Fruit fly (Drosophila melanogaster): ENCODE data around the gene CG46394.

Gene CG46394

DNA sequence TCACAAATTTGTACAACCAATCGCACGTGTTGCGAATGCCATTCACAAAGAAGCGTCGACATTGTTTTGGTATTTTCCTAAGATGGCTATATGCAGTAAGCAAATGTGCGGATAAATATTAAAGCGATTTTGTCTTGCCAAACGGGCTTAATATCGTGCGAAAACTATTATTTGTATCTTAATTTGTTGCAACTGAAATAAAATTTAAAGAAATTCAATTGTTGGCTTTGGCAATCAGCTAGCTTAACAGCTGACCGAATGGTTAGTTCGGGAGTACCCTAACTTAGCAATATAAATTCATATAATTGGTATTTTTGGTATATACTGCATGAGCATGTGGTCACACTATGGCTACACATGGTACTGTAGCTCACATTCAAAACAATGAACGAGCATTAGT lies 48.2 kb downstream of the CG46394 start, which contains the start of the genes RIOK1 and Polr3H (continued):
- peak; percentile 96 for TF ChIP-seq phol (tag; optimal IDR thresholded peaks at IDR 0.05)
- TF ChIP-seq CG16863 (GFP tag; optimal IDR thresholded peaks at IDR 0.05) = peak; percentile 61
- TF ChIP-seq Bdp1 (GFP tag; optimal IDR thresholded peaks at IDR 0.05) = peak; percentile 49
- peak; percentile 55 for TF ChIP-seq bcd (GFP tag; optimal IDR thresholded peaks at IDR 0.05)
- peak; percentile 57; the same call in 1 of the 3 replicates for TF ChIP-seq CG2889 (GFP tag; IDR thresholded peaks at IDR 0.05)
- TF ChIP-seq Bteb2 (GFP tag; optimal IDR thresholded peaks at IDR 0.05) = peak; percentile 73
- TF ChIP-seq CG7372 (GFP tag; IDR thresholded peaks at IDR 0.05) = peak; percentile 54; the same call in 1 of the 2 replicates
- peak; percentile 73 for TF ChIP-seq Sin3A (optimal IDR thresholded peaks at IDR 0.05)
- no peak for TF ChIP-seq Dfd (GFP tag; optimal IDR thresholded peaks at IDR 0.05)
- TF ChIP-seq sens (GFP tag) = peak; percentile 97
- peak; percentile 85 for TF ChIP-seq lilli (GFP tag; optimal IDR thresholded peaks at IDR 0.05)
- peak; percentile 24; the same call in 1 of the 2 replicates for TF ChIP-seq CG4404 (GFP tag; IDR thresholded peaks at IDR 0.05)
- TF ChIP-seq CG10267 (tag; optimal IDR thresholded peaks at IDR 0.05) = peak; percentile 69
- peak; percentile 68 for TF ChIP-seq CG14014 (GFP tag; IDR thresholded peaks at IDR 0.05)
- no peak for TF ChIP-seq Nf-YB (GFP tag; optimal IDR thresholded peaks at IDR 0.05)
- TF ChIP-seq Adf1 (GFP tag; IDR thresholded peaks at IDR 0.05) = peak; percentile 41; the same call in 1 of the 2 replicates
- TF ChIP-seq nmo (GFP tag; optimal IDR thresholded peaks at IDR 0.05) = peak; percentile 78
- peak; percentile 37 for TF ChIP-seq Myb (GFP tag; optimal IDR thresholded peaks at IDR 0.05)
- TF ChIP-seq CG15269 (tag; optimal IDR thresholded peaks at IDR 0.05) = no peak
- no peak for TF ChIP-seq Lpt (GFP tag; optimal IDR thresholded peaks at IDR 0.05)
- TF ChIP-seq esg (GFP tag; conservative IDR thresholded peaks at IDR 0.05) = peak; percentile 49; the same call in 1 of the 2 replicates
- peak; percentile 83 for TF ChIP-seq mam (GFP tag; optimal IDR thresholded peaks at IDR 0.05)
- TF ChIP-seq CG1024 (GFP tag; IDR thresholded peaks at IDR 0.05) = 0 out of 2 replicates have a peak, but pooled peaks have one; percentile 21
- TF ChIP-seq ems (GFP tag; optimal IDR thresholded peaks at IDR 0.05) = peak; percentile 83
- TF ChIP-seq nom (GFP tag; optimal IDR thresholded peaks at IDR 0.05) = no peak
- TF ChIP-seq ato (GFP tag; IDR thresholded peaks at IDR 0.05; ENCODE audit: partially characterized antibody) = no peak
- TF ChIP-seq CG4424 (GFP tag; optimal IDR thresholded peaks at IDR 0.05) = peak; percentile 73
- 0 out of 2 replicates have a peak, but pooled peaks have one; percentile 28 for TF ChIP-seq peb (GFP tag; IDR thresholded peaks at IDR 0.05)
- TF ChIP-seq CG14710 (tag; optimal IDR thresholded peaks at IDR 0.05) = peak; percentile 78
- TF ChIP-seq pan (optimal IDR thresholded peaks at IDR 0.05) = no peak
- TF ChIP-seq pan (GFP tag; optimal IDR thresholded peaks at IDR 0.05 in 1 of 2, IDR thresholded peaks at IDR 0.05 in 1 of 2) = peak in 1 of 2 experiments; percentile 68
- TF ChIP-seq dm (GFP tag; optimal IDR thresholded peaks at IDR 0.05) = peak; percentile 98
- TF ChIP-seq p53 (GFP tag; optimal IDR thresholded peaks at IDR 0.05) = peak; percentile 35
- TF ChIP-seq CG9932 (GFP tag; IDR thresholded peaks at IDR 0.05) = peak; percentile 79
- peak; percentile 19; the same call in 1 of the 2 replicates for TF ChIP-seq CG6272 (GFP tag; IDR thresholded peaks at IDR 0.05)
- peak; percentile 75 for TF ChIP-seq pzg (GFP tag; optimal IDR thresholded peaks at IDR 0.05)
- peak; percentile 72 for TF ChIP-seq CG18476 (GFP tag; optimal IDR thresholded peaks at IDR 0.05)
- TF ChIP-seq CG9876 (GFP tag; optimal IDR thresholded peaks at IDR 0.05) = peak; percentile 30
- TF ChIP-seq tx (GFP tag; optimal IDR thresholded peaks at IDR 0.05) = peak; percentile 75
- TF ChIP-seq Trl (optimal IDR thresholded peaks at IDR 0.05) = no peak
- peak; percentile 59 for TF ChIP-seq Trl (GFP tag; optimal IDR thresholded peaks at IDR 0.05)
- peak; percentile 67 for TF ChIP-seq Fer3 (tag; optimal IDR thresholded peaks at IDR 0.05)
- peak; percentile 67 for TF ChIP-seq NC2β (GFP tag; optimal IDR thresholded peaks at IDR 0.05)
- TF ChIP-seq gsb-n (tag; optimal IDR thresholded peaks at IDR 0.05) = no peak
- peak; percentile 76 for TF ChIP-seq CG9609 (GFP tag; optimal IDR thresholded peaks at IDR 0.05)
- peak; percentile 74 for TF ChIP-seq H2.0 (GFP tag; IDR thresholded peaks at IDR 0.05)
- peak; percentile 56 for TF ChIP-seq Sry-β (GFP tag; optimal IDR thresholded peaks at IDR 0.05)
- no peak for TF ChIP-seq tll (GFP tag; optimal IDR thresholded peaks at IDR 0.05)
- no peak for TF ChIP-seq danr (GFP tag; IDR thresholded peaks at IDR 0.05)
- peak; percentile 56 for TF ChIP-seq ERR (GFP tag; optimal IDR thresholded peaks at IDR 0.05)
- no peak for TF ChIP-seq CG1603 (tag; optimal IDR thresholded peaks at IDR 0.05)
- TF ChIP-seq CG10366 (GFP tag; IDR thresholded peaks at IDR 0.05) = peak; percentile 67

Data from whole organism, embryonic.